Fruit fly (Drosophila melanogaster) whole organism, prepupa: ENCODE measurements around the gene CG31213.

Experiments
- Blimp-1 ChIP-seq: fragments of 200-800 bp; sonication (Bioruptor generic); optimal IDR thresholded peaks from 3 replicates; lab custom pipeline; 2017; ENCODE audit warnings: missing biosample characterization, missing genetic modification characterization, mild to moderate bottlenecking, moderate library complexity, missing genetic modification reagents
- CG10631 ChIP-seq: fragments of 200-800 bp; sonication (Bioruptor generic); optimal IDR thresholded peaks from 2 replicates; lab custom pipeline; 2016; ENCODE audit warnings: missing biosample characterization, missing genetic modification characterization
- CG10669 ChIP-seq: fragments of 200-800 bp; sonication (Bioruptor generic); optimal IDR thresholded peaks from 3 replicates; lab custom pipeline; 2018; ENCODE audit warnings: missing biosample characterization, mild to moderate bottlenecking, missing genetic modification characterization, moderate library complexity
- CG11294 ChIP-seq: fragments of 200-800 bp; sonication (Bioruptor generic); IDR thresholded peaks from 2 replicates; pipeline ENCODE4 v1.3.6; 2022; ENCODE audit warnings: missing biosample characterization, missing genetic modification characterization
- CG11762 ChIP-seq: fragments of 200-800 bp; sonication (Bioruptor generic); optimal IDR thresholded peaks from 3 replicates; lab custom pipeline; 2016; ENCODE audit warnings: missing biosample characterization, missing genetic modification characterization; ENCODE audit not compliant: insufficient read depth
- CG11902 ChIP-seq: fragments of 200-800 bp; sonication (Bioruptor generic); optimal IDR thresholded peaks from 3 replicates; lab custom pipeline; 2016; ENCODE audit warnings: missing biosample characterization, missing genetic modification characterization
- CG15336 ChIP-seq: fragments of 200-800 bp; sonication (Bioruptor generic); IDR thresholded peaks from 2 replicates; pipeline ENCODE4 v1.3.6; 2022; ENCODE audit warnings: missing biosample characterization, missing genetic modification characterization
- CG16779 ChIP-seq: fragments of 200-800 bp; sonication (Bioruptor generic); optimal IDR thresholded peaks from 3 replicates; lab custom pipeline; 2017; ENCODE audit warnings: missing biosample characterization, mild to moderate bottlenecking, missing genetic modification characterization
- CG3032 ChIP-seq: fragments of 200-800 bp; optimal IDR thresholded peaks from 2 replicates; lab custom pipeline; 2019; ENCODE audit warnings: missing biosample characterization, mild to moderate bottlenecking, missing genetic modification characterization, moderate library complexity
- CG31627 ChIP-seq: fragments of 200-800 bp; sonication (Bioruptor generic); optimal IDR thresholded peaks from 3 replicates; lab custom pipeline; 2016; ENCODE audit warnings: missing biosample characterization, missing genetic modification characterization
- CG32006 ChIP-seq: fragments of 200-800 bp; sonication (Bioruptor generic); optimal IDR thresholded peaks from 3 replicates; lab custom pipeline; 2017; ENCODE audit warnings: missing biosample characterization, mild to moderate bottlenecking, missing genetic modification characterization
- CG34406 ChIP-seq: fragments of 200-800 bp; sonication (Bioruptor generic); optimal IDR thresholded peaks from 3 replicates; lab custom pipeline; 2016; ENCODE audit warnings: missing biosample characterization, missing genetic modification characterization
- CG3919 ChIP-seq: fragments of 200-800 bp; sonication (Bioruptor generic); optimal IDR thresholded peaks from 3 replicates; lab custom pipeline; 2016; ENCODE audit warnings: missing biosample characterization, missing genetic modification characterization
- CG4318 ChIP-seq: fragments of 200-800 bp; sonication (Bioruptor generic); optimal IDR thresholded peaks from 3 replicates; lab custom pipeline; 2017; ENCODE audit warnings: missing biosample characterization, mild to moderate bottlenecking, missing genetic modification characterization
- CG6163 ChIP-seq: fragments of 200-800 bp; sonication (Bioruptor generic); IDR thresholded peaks from 3 replicates; pipeline ENCODE4 v1.3.6; 2022; ENCODE audit warnings: missing biosample characterization, missing genetic modification characterization
- CG6276 ChIP-seq: fragments of 200-800 bp; sonication (Bioruptor generic); optimal IDR thresholded peaks from 2 replicates; lab custom pipeline; 2017; ENCODE audit warnings: missing biosample characterization, mild to moderate bottlenecking, missing genetic modification characterization
- CG6792 ChIP-seq: fragments of 200-800 bp; sonication (Bioruptor generic); optimal IDR thresholded peaks from 3 replicates; lab custom pipeline; 2016; ENCODE audit warnings: missing biosample characterization, missing genetic modification characterization
- CG6808 ChIP-seq: fragments of 200-800 bp; sonication (Bioruptor generic); optimal IDR thresholded peaks from 3 replicates; lab custom pipeline; 2017; ENCODE audit warnings: missing biosample characterization, missing genetic modification characterization, mild to moderate bottlenecking, moderate library complexity, missing genetic modification reagents
- CG6854 ChIP-seq: fragments of 200-800 bp; sonication (Bioruptor generic); optimal IDR thresholded peaks from 2 replicates; lab custom pipeline; 2017; ENCODE audit warnings: missing biosample characterization, mild to moderate bottlenecking, missing genetic modification characterization
- CG7368 ChIP-seq: fragments of 200-800 bp; sonication (Bioruptor generic); optimal IDR thresholded peaks from 3 replicates; lab custom pipeline; 2016; ENCODE audit warnings: missing biosample characterization, missing genetic modification characterization
- CG8119 ChIP-seq: fragments of 200-800 bp; sonication (Bioruptor generic); IDR thresholded peaks from 3 replicates; pipeline ENCODE4 v1.3.6; 2022; ENCODE audit warnings: missing biosample characterization, missing genetic modification characterization
- CG8319 ChIP-seq: fragments of 200-800 bp; sonication (Bioruptor generic); optimal IDR thresholded peaks from 3 replicates; lab custom pipeline; 2016; ENCODE audit warnings: missing biosample characterization, missing genetic modification characterization
- CG8632 ChIP-seq: fragments of 200-800 bp; sonication (Bioruptor generic); optimal IDR thresholded peaks from 3 replicates; lab custom pipeline; 2016; ENCODE audit warnings: missing biosample characterization, missing genetic modification characterization
- CG9139 ChIP-seq: fragments of 200-800 bp; sonication (Bioruptor generic); optimal IDR thresholded peaks from 3 replicates; lab custom pipeline; 2017; ENCODE audit warnings: missing biosample characterization, mild to moderate bottlenecking, missing genetic modification characterization
- Eip75B ChIP-seq: fragments of 200-800 bp; sonication (Bioruptor generic); optimal IDR thresholded peaks from 3 replicates; lab custom pipeline; 2016; ENCODE audit warnings: missing biosample characterization, missing genetic modification characterization
- Eip78C ChIP-seq: fragments of 200-800 bp; sonication (Bioruptor generic); peaks from one replicate; lab custom pipeline; 2016; ENCODE audit warnings: missing biosample characterization, missing genetic modification characterization
- Eip93F ChIP-seq: fragments of 200-800 bp; sonication (Bioruptor generic); optimal IDR thresholded peaks from 2 replicates; lab custom pipeline; 2016; ENCODE audit warnings: missing biosample characterization, mild to moderate bottlenecking, missing genetic modification characterization
- Ets21C ChIP-seq: fragments of 200-800 bp; sonication (Bioruptor generic); optimal IDR thresholded peaks from 3 replicates; lab custom pipeline; 2016; ENCODE audit warnings: missing biosample characterization, missing genetic modification characterization
- Gug ChIP-seq: fragments of 200-800 bp; sonication (Bioruptor generic); IDR thresholded peaks from 2 replicates; pipeline ENCODE4 v1.3.6; 2022; ENCODE audit warnings: missing biosample characterization, missing genetic modification characterization
- Hr38 ChIP-seq: sonication (Bioruptor generic); optimal IDR thresholded peaks from 2 replicates; lab custom pipeline; 2016; ENCODE audit warnings: missing biosample characterization, missing genetic modification characterization
- Hr39 ChIP-seq: fragments of 200-800 bp; sonication (Bioruptor generic); optimal IDR thresholded peaks from 2 replicates; lab custom pipeline; 2016; ENCODE audit warnings: missing biosample characterization, missing genetic modification characterization
- Hr4 ChIP-seq: fragments of 200-800 bp; sonication (Bioruptor generic); optimal IDR thresholded peaks from 3 replicates; lab custom pipeline; 2016; ENCODE audit warnings: missing biosample characterization, missing genetic modification characterization
- Lpt ChIP-seq: fragments of 200-800 bp; sonication (Bioruptor generic); optimal IDR thresholded peaks from 3 replicates; lab custom pipeline; 2016; ENCODE audit warnings: missing biosample characterization, missing genetic modification characterization
- OdsH ChIP-seq: fragments of 200-800 bp; sonication (Bioruptor generic); optimal IDR thresholded peaks from 3 replicates; lab custom pipeline; 2016; ENCODE audit warnings: missing biosample characterization, missing genetic modification characterization
- Smox ChIP-seq: fragments of 200-800 bp; sonication (Bioruptor generic); optimal IDR thresholded peaks from 3 replicates; lab custom pipeline; 2016; ENCODE audit warnings: missing biosample characterization, missing genetic modification characterization
- Sox15 ChIP-seq: fragments of 200-800 bp; sonication (Bioruptor generic); optimal IDR thresholded peaks from 3 replicates; lab custom pipeline; 2016; ENCODE audit warnings: missing biosample characterization, missing genetic modification characterization
- achi ChIP-seq: fragments of 200-800 bp; sonication (Bioruptor generic); optimal IDR thresholded peaks from 3 replicates; lab custom pipeline; 2016; ENCODE audit warnings: missing biosample characterization, missing genetic modification characterization
- acj6 ChIP-seq: fragments of 200-800 bp; sonication (Bioruptor generic); optimal IDR thresholded peaks from 3 replicates; lab custom pipeline; 2016; ENCODE audit warnings: missing biosample characterization, missing genetic modification characterization
- cyc ChIP-seq: fragments of 200-800 bp; sonication (Bioruptor generic); optimal IDR thresholded peaks from 3 replicates; lab custom pipeline; 2016; ENCODE audit warnings: missing biosample characterization, missing genetic modification characterization
- dac ChIP-seq: fragments of 200-800 bp; sonication (Bioruptor generic); optimal IDR thresholded peaks from 2 replicates; lab custom pipeline; 2017; ENCODE audit warnings: missing biosample characterization, mild to moderate bottlenecking, missing genetic modification characterization
- dsx ChIP-seq: fragments of 200-800 bp; optimal IDR thresholded peaks from 3 replicates; lab custom pipeline; 2019; ENCODE audit warnings: missing biosample characterization, mild to moderate bottlenecking, missing genetic modification characterization, moderate library complexity; ENCODE audit not compliant: poor library complexity, severe bottlenecking
- eg ChIP-seq: fragments of 200-800 bp; sonication (Bioruptor generic); IDR thresholded peaks from 3 replicates; pipeline ENCODE4 v1.3.6; 2022; ENCODE audit warnings: missing biosample characterization, missing genetic modification characterization
- esn ChIP-seq: fragments of 200-800 bp; sonication (Bioruptor generic); optimal IDR thresholded peaks from 2 replicates; lab custom pipeline; 2016; ENCODE audit warnings: missing biosample characterization, mild to moderate bottlenecking, missing genetic modification characterization, moderate library complexity
- fd59A ChIP-seq: fragments of 200-800 bp; sonication (Bioruptor generic); optimal IDR thresholded peaks from 2 replicates; lab custom pipeline; 2017; ENCODE audit warnings: missing biosample characterization, mild to moderate bottlenecking, missing genetic modification characterization, missing genetic modification reagents
- fd85E ChIP-seq: fragments of 200-800 bp; sonication (Bioruptor generic); optimal IDR thresholded peaks from 3 replicates; lab custom pipeline; 2016; ENCODE audit warnings: missing biosample characterization, missing genetic modification characterization
- fkh ChIP-seq: fragments of 200-800 bp; sonication (Bioruptor generic); optimal IDR thresholded peaks from 3 replicates; lab custom pipeline; 2017; ENCODE audit warnings: missing biosample characterization, mild to moderate bottlenecking, missing genetic modification characterization, moderate library complexity
- lz ChIP-seq: fragments of 200-800 bp; sonication (Bioruptor generic); optimal IDR thresholded peaks from 3 replicates; lab custom pipeline; 2016; ENCODE audit warnings: missing biosample characterization, missing genetic modification characterization
- net ChIP-seq: fragments of 200-800 bp; sonication (Bioruptor generic); optimal IDR thresholded peaks from 3 replicates; lab custom pipeline; 2016; ENCODE audit warnings: missing biosample characterization, missing genetic modification characterization
- pdm3 ChIP-seq: fragments of 200-800 bp; sonication (Bioruptor generic); optimal IDR thresholded peaks from 3 replicates; lab custom pipeline; 2016; ENCODE audit warnings: missing biosample characterization, missing genetic modification characterization
- ss ChIP-seq, 2 experiments: fragments of 200-800 bp; sonication (Bioruptor generic); optimal IDR thresholded peaks; 2 replicates in 1 of 2; 3 replicates in 1 of 2; lab custom pipeline; 2017 to 2018; ENCODE audit warnings: mild to moderate bottlenecking in 2 of 2, missing biosample characterization in 2 of 2, missing genetic modification characterization in 2 of 2, moderate library complexity in 1 of 2
- svp ChIP-seq: fragments of 200-800 bp; sonication (Bioruptor generic); peaks from one replicate; lab custom pipeline; 2016; ENCODE audit warnings: missing biosample characterization, missing genetic modification characterization
- vri ChIP-seq: fragments of 200-800 bp; sonication (Bioruptor generic); optimal IDR thresholded peaks from 3 replicates; lab custom pipeline; 2016; ENCODE audit warnings: missing biosample characterization, mild to moderate bottlenecking, missing genetic modification characterization

The CG31213 gene

dm6 chr3R:20021152-20021769 lies 48.6 kb downstream of the CG31213 start, which contains the start of the genes PIG-L and psidin:
Gene PIG-L (minus strand): TSS chr3R:20021338.
Gene psidin (plus strand): TSS chr3R:20021704.
- peak; percentile 64 for TF ChIP-seq cyc (GFP tag; lab: Kevin White, UChicago)
- TF ChIP-seq achi (GFP tag; lab: Kevin White, UChicago) = peak; percentile 84
- TF ChIP-seq CG6792 (GFP tag; lab: Kevin White, UChicago) = peak; percentile 74
- peak; percentile 8 for TF ChIP-seq Hr38 (GFP tag; lab: Kevin White, UChicago)
- peak; percentile 92 for TF ChIP-seq CG31627 (GFP tag; lab: Kevin White, UChicago)
- no peak for TF ChIP-seq Eip75B (GFP tag; lab: Kevin White, UChicago)
- TF ChIP-seq CG6854 (GFP tag; lab: Kevin White, UChicago) = no peak
- peak; percentile 79 for TF ChIP-seq fd59A (GFP tag; lab: Kevin White, UChicago)
- TF ChIP-seq CG6163 (GFP tag; lab: Robert Waterston, UW) = peak; percentile 57; the same call in 2 of the 3 replicates
- TF ChIP-seq Ets21C (GFP tag; lab: Kevin White, UChicago) = peak; percentile 78
- TF ChIP-seq svp (GFP tag; lab: Kevin White, UChicago) = no peak
- no peak for TF ChIP-seq dsx (GFP tag; lab: Kevin White, UChicago)
- TF ChIP-seq Hr4 (GFP tag; lab: Kevin White, UChicago) = peak; percentile 88
- peak; percentile 53 for TF ChIP-seq CG11902 (GFP tag; lab: Kevin White, UChicago)
- TF ChIP-seq eg (GFP tag; lab: Robert Waterston, UW) = peak; percentile 84
- TF ChIP-seq CG15336 (GFP tag; lab: Robert Waterston, UW) = peak; percentile 85
- no peak for TF ChIP-seq CG9139
- TF ChIP-seq CG8319 (GFP tag; lab: Kevin White, UChicago) = peak; percentile 12
- peak; percentile 96 for TF ChIP-seq Eip78C (GFP tag; lab: Kevin White, UChicago)
- peak; percentile 90 for TF ChIP-seq pdm3 (GFP tag; lab: Kevin White, UChicago)
- TF ChIP-seq vri (GFP tag; lab: Kevin White, UChicago) = no peak
- peak; percentile 81 for TF ChIP-seq Gug (GFP tag; lab: Robert Waterston, UW)
- TF ChIP-seq CG8119 (GFP tag; lab: Robert Waterston, UW) = peak; percentile 88
- peak; percentile 6 for TF ChIP-seq fd85E
- TF ChIP-seq Eip93F (GFP tag; lab: Kevin White, UChicago) = no peak
- TF ChIP-seq CG10669 (GFP tag; lab: Kevin White, UChicago) = no peak
- TF ChIP-seq CG8632 = peak; percentile 89
- peak; percentile 84 for TF ChIP-seq lz (GFP tag; lab: Kevin White, UChicago)
- TF ChIP-seq Sox15 = peak; percentile 83
- peak; percentile 87 for TF ChIP-seq CG34406 (GFP tag; lab: Kevin White, UChicago)
- TF ChIP-seq CG6276 = no peak
- TF ChIP-seq CG32006 = peak; percentile 90
- TF ChIP-seq CG11762 (GFP tag; lab: Kevin White, UChicago) = peak; percentile 50
- peak; percentile 86 for TF ChIP-seq net (GFP tag; lab: Kevin White, UChicago)
- peak; percentile 52 for TF ChIP-seq Lpt (GFP tag; lab: Kevin White, UChicago)
- TF ChIP-seq Blimp-1 (GFP tag; lab: Kevin White, UChicago) = peak; percentile 12
- TF ChIP-seq CG4318 = peak; percentile 83
- TF ChIP-seq dac (GFP tag; lab: Kevin White, UChicago) = peak; percentile 59
- no peak for TF ChIP-seq CG7368 (GFP tag; lab: Kevin White, UChicago)
- peak; percentile 89 for TF ChIP-seq esn (GFP tag; lab: Kevin White, UChicago)
- TF ChIP-seq CG10631 (GFP tag; lab: Kevin White, UChicago) = peak; percentile 85
- TF ChIP-seq fkh (GFP tag; lab: Kevin White, UChicago) = no peak
- peak; percentile 86 for TF ChIP-seq acj6 (GFP tag; lab: Kevin White, UChicago)
- TF ChIP-seq CG3919 (GFP tag; lab: Kevin White, UChicago) = no peak
- TF ChIP-seq OdsH (GFP tag; lab: Kevin White, UChicago) = peak; percentile 87
- peak; percentile 89 for TF ChIP-seq Smox (GFP tag; lab: Kevin White, UChicago)
- peak; percentile 66 for TF ChIP-seq CG11294 (GFP tag; lab: Robert Waterston, UW)
- no peak for TF ChIP-seq ss (GFP tag; optimal IDR thresholded peaks at IDR 0.05; lab: Kevin White, UChicago)
- TF ChIP-seq CG3032 (tag; lab: Kevin White, UChicago) = peak; percentile 87
- no peak for TF ChIP-seq CG16779 (tag; lab: Kevin White, UChicago)
- peak; percentile 85 for TF ChIP-seq Hr39 (GFP tag; lab: Kevin White, UChicago)
- no peak for TF ChIP-seq CG6808
